Fruit fly (Drosophila melanogaster): ENCODE data around the gene NP15.6.
A peak's percentile ranks its signal among the peaks of the same experiment; 100 is the strongest.

Gene NP15.6

dm6 chr3R:19028758-19029157 is 1.6 kb downstream of the NP15.6 start, which contains the start of the genes GatA and P5cr (continued):
- TF ChIP-seq CG4360 (GFP tag; IDR thresholded peaks at IDR 0.05), result no peak
- TF ChIP-seq Hand (GFP tag; optimal IDR thresholded peaks at IDR 0.05), result peak; percentile 63
- no peak for TF ChIP-seq btn (GFP tag; optimal IDR thresholded peaks at IDR 0.05)
- TF ChIP-seq CG2199 (GFP tag; IDR thresholded peaks at IDR 0.05), result peak; percentile 52; the same call in 1 of the 3 replicates
- peak; percentile 84 for TF ChIP-seq Ptx1 (GFP tag; IDR thresholded peaks at IDR 0.05)
- peak; percentile 72 for TF ChIP-seq p53 (GFP tag; optimal IDR thresholded peaks at IDR 0.05)
- no peak for TF ChIP-seq Doc2 (GFP tag; IDR thresholded peaks at IDR 0.05)
- peak; percentile 91 for TF ChIP-seq CG13624 (GFP tag; optimal IDR thresholded peaks at IDR 0.05)
- peak; percentile 77 for TF ChIP-seq emc (GFP tag; optimal IDR thresholded peaks at IDR 0.05)
- no peak for TF ChIP-seq sna (GFP tag; IDR thresholded peaks at IDR 0.05; ENCODE audit: partially characterized antibody)
- TF ChIP-seq Ssrp (tag; optimal IDR thresholded peaks at IDR 0.05), result peak; percentile 21
- no peak for TF ChIP-seq stwl (tag; optimal IDR thresholded peaks at IDR 0.05)
- peak; percentile 75 for TF ChIP-seq CG10209 (GFP tag; optimal IDR thresholded peaks at IDR 0.05)
- TF ChIP-seq crol (GFP tag; IDR thresholded peaks at IDR 0.05), result no peak
- 0 out of 2 replicates have a peak, but pooled peaks have one; percentile 21 for TF ChIP-seq bowl (GFP tag; IDR thresholded peaks at IDR 0.05)
- no peak for TF ChIP-seq CG15011 (GFP tag; optimal IDR thresholded peaks at IDR 0.05)
- peak; percentile 93 for TF ChIP-seq lab (GFP tag; optimal IDR thresholded peaks at IDR 0.05)
- peak; percentile 88 for TF ChIP-seq Hmr (GFP tag; optimal IDR thresholded peaks at IDR 0.05)
- TF ChIP-seq CG12104 (GFP tag; optimal IDR thresholded peaks at IDR 0.05), result peak; percentile 3
- no peak for TF ChIP-seq Hr39 (optimal IDR thresholded peaks at IDR 0.05)
- no peak for TF ChIP-seq Max (GFP tag; optimal IDR thresholded peaks at IDR 0.05)
- peak; percentile 34 for TF ChIP-seq D19B (GFP tag; optimal IDR thresholded peaks at IDR 0.05)
- TF ChIP-seq chn (GFP tag; optimal IDR thresholded peaks at IDR 0.05), result peak; percentile 84
- peak; percentile 89 for TF ChIP-seq sob (GFP tag; IDR thresholded peaks at IDR 0.05)
- TF ChIP-seq sqz (GFP tag; optimal IDR thresholded peaks at IDR 0.05), result no peak
- TF ChIP-seq kay (GFP tag; optimal IDR thresholded peaks at IDR 0.05), result peak; percentile 62
- TF ChIP-seq Six4 (GFP tag; optimal IDR thresholded peaks at IDR 0.05), result peak; percentile 72
- TF ChIP-seq CG32767 (GFP tag; IDR thresholded peaks at IDR 0.05), result no peak
- no peak for TF ChIP-seq CG8359 (GFP tag; optimal IDR thresholded peaks at IDR 0.05; ENCODE audit: borderline replicate concordance)
- TF ChIP-seq eve (GFP tag; optimal IDR thresholded peaks at IDR 0.05), result no peak
- TF ChIP-seq CG10267 (tag; optimal IDR thresholded peaks at IDR 0.05), result peak; percentile 39
- peak; percentile 51 for TF ChIP-seq CG7928 (GFP tag; optimal IDR thresholded peaks at IDR 0.05)
- TF ChIP-seq sens-2 (GFP tag; IDR thresholded peaks at IDR 0.05), result 0 out of 2 replicates have a peak, but pooled peaks have one; percentile 34
- TF ChIP-seq row (GFP tag; IDR thresholded peaks at IDR 0.05), result peak; percentile 94
- peak; percentile 91 for TF ChIP-seq tx (GFP tag; optimal IDR thresholded peaks at IDR 0.05)
- peak; percentile 70 for TF ChIP-seq Adf1 (GFP tag; IDR thresholded peaks at IDR 0.05)
- no peak for TF ChIP-seq tio (GFP tag; optimal IDR thresholded peaks at IDR 0.05)
- peak; percentile 96 for TF ChIP-seq CG12769 (tag; optimal IDR thresholded peaks at IDR 0.05)
- TF ChIP-seq pita (GFP tag; optimal IDR thresholded peaks at IDR 0.05), result no peak
- peak; percentile 49; the same call in 1 of the 2 replicates for TF ChIP-seq CG4404 (GFP tag; IDR thresholded peaks at IDR 0.05)
- TF ChIP-seq CG1832 (GFP tag; optimal IDR thresholded peaks at IDR 0.05), result no peak
- no peak for TF ChIP-seq hth (optimal IDR thresholded peaks at IDR 0.05)
- no peak for TF ChIP-seq Lhr (GFP tag; optimal IDR thresholded peaks at IDR 0.05)
- no peak; the same call in 1 of the 2 replicates for TF ChIP-seq toy (GFP tag; IDR thresholded peaks at IDR 0.05)
- peak; percentile 78 for TF ChIP-seq Mad (GFP tag; optimal IDR thresholded peaks at IDR 0.05)
- no peak for TF ChIP-seq hbn (GFP tag; IDR thresholded peaks at IDR 0.05; ENCODE audit: partially characterized antibody)
- peak; percentile 78 for TF ChIP-seq PHDP (tag; optimal IDR thresholded peaks at IDR 0.05)
- TF ChIP-seq ATbp (GFP tag; optimal IDR thresholded peaks at IDR 0.05), result peak; percentile 58
- peak; percentile 90 for TF ChIP-seq CG14014 (GFP tag; IDR thresholded peaks at IDR 0.05)
- TF ChIP-seq Ets65A (GFP tag), result peak; percentile 97
- TF ChIP-seq D19A (tag; optimal IDR thresholded peaks at IDR 0.05), result no peak
- no peak for TF ChIP-seq ro (GFP tag; IDR thresholded peaks at IDR 0.05)

Data from whole organism, embryonic.